Worm (Caenorhabditis elegans) whole organism, L2 larva: ENCODE results near the gene H03A11.2.

ENCODE experiments used
- F13H6.1 ChIP-seq: sonication (generic microtip); optimal IDR thresholded peaks from 2 replicates; lab custom pipeline; 2016; ENCODE audit warnings: missing genetic modification characterization, missing compliant biosample characterization
- R02D3.7 ChIP-seq: fragments of 150-350 bp; optimal IDR thresholded peaks from 2 replicates; lab custom pipeline; 2014; ENCODE audit warnings: missing biosample characterization, missing genetic modification characterization
- ZK546.5 ChIP-seq: sonication (generic microtip); optimal IDR thresholded peaks from 2 replicates; lab custom pipeline; 2017; ENCODE audit warnings: missing biosample characterization, missing genetic modification characterization
- alr-1 ChIP-seq: fragments of 150-350 bp; optimal IDR thresholded peaks from 2 replicates; lab custom pipeline; 2014; ENCODE audit warnings: missing biosample characterization, missing genetic modification characterization
- aly-2 ChIP-seq: fragments of 150-350 bp; optimal IDR thresholded peaks from 2 replicates; lab custom pipeline; 2014; ENCODE audit warnings: missing biosample characterization, missing genetic modification characterization
- ama-1 ChIP-seq: fragments of 150-350 bp; optimal IDR thresholded peaks from 2 replicates; lab custom pipeline; 2018; ENCODE audit warnings: inconsistent platforms
- blmp-1 ChIP-seq: sonication (generic microtip); optimal IDR thresholded peaks from 2 replicates; lab custom pipeline; 2017; ENCODE audit warnings: missing genetic modification characterization, mild to moderate bottlenecking, missing compliant biosample characterization, antibody characterized with exemption, moderate library complexity; ENCODE audit not compliant: insufficient read depth
- ceh-82 ChIP-seq: fragments of 150-350 bp; optimal IDR thresholded peaks from 2 replicates; lab custom pipeline; 2014; ENCODE audit warnings: missing biosample characterization, missing genetic modification characterization
- crh-2 ChIP-seq: sonication (generic microtip); optimal IDR thresholded peaks from 2 replicates; lab custom pipeline; 2017; ENCODE audit warnings: missing biosample characterization, missing genetic modification characterization
- egl-27 ChIP-seq: sonication (generic microtip); optimal IDR thresholded peaks from 3 replicates; lab custom pipeline; 2017; ENCODE audit warnings: missing biosample characterization, missing genetic modification reagents, missing genetic modification characterization
- elt-1 ChIP-seq: fragments of 150-350 bp; optimal IDR thresholded peaks from 2 replicates; lab custom pipeline; 2014; ENCODE audit warnings: missing biosample characterization, missing genetic modification characterization
- fos-1 ChIP-seq: fragments of 150-350 bp; optimal IDR thresholded peaks from 2 replicates; lab custom pipeline; 2014; ENCODE audit warnings: missing biosample characterization, missing genetic modification characterization
- lin-11 ChIP-seq: fragments of 150-350 bp; sonication (generic microtip); optimal IDR thresholded peaks from 2 replicates; lab custom pipeline; 2014; ENCODE audit warnings: missing biosample characterization, missing genetic modification characterization, inconsistent platforms, mixed read lengths
- lin-13 ChIP-seq: fragments of 150-350 bp; optimal IDR thresholded peaks from 2 replicates; lab custom pipeline; 2014; ENCODE audit warnings: missing biosample characterization, missing genetic modification reagents, missing genetic modification characterization
- lin-39 ChIP-seq: fragments of 150-350 bp; optimal IDR thresholded peaks from 2 replicates; lab custom pipeline; 2014; ENCODE audit warnings: missing biosample characterization, missing genetic modification reagents, missing genetic modification characterization
- lsy-2 ChIP-seq, 2 experiments: fragments of 150-350 bp in 1 of 2; sonication (generic microtip) in 1 of 2; optimal IDR thresholded peaks; 2 replicates each; lab custom pipeline; 2014 to 2017; ENCODE audit warnings: missing biosample characterization in 2 of 2, missing genetic modification characterization in 2 of 2
- mab-5 ChIP-seq: fragments of 150-350 bp; optimal IDR thresholded peaks from 2 replicates; lab custom pipeline; 2014; ENCODE audit warnings: missing biosample characterization, missing genetic modification characterization
- mdl-1 ChIP-seq, 2 experiments: fragments of 150-350 bp in 1 of 2; sonication (generic microtip) in 1 of 2; optimal IDR thresholded peaks; 2 replicates each; lab custom pipeline; 2017; ENCODE audit warnings: missing biosample characterization in 2 of 2, missing genetic modification characterization in 2 of 2
- nhr-11 ChIP-seq: fragments of 150-350 bp; optimal IDR thresholded peaks from 2 replicates; lab custom pipeline; 2014; ENCODE audit warnings: missing biosample characterization, missing genetic modification characterization
- nhr-12 ChIP-seq: fragments of 150-350 bp; optimal IDR thresholded peaks from 2 replicates; lab custom pipeline; 2014; ENCODE audit warnings: missing biosample characterization, missing genetic modification characterization
- nhr-129 ChIP-seq: fragments of 150-350 bp; optimal IDR thresholded peaks from 2 replicates; lab custom pipeline; 2014; ENCODE audit warnings: missing biosample characterization, missing genetic modification characterization
- nhr-23 ChIP-seq: fragments of 150-350 bp; optimal IDR thresholded peaks from 2 replicates; lab custom pipeline; 2014; ENCODE audit warnings: missing biosample characterization, missing genetic modification reagents, missing genetic modification characterization
- nhr-25 ChIP-seq: fragments of 150-350 bp; sonication (generic microtip); optimal IDR thresholded peaks from 3 replicates; lab custom pipeline; 2014; ENCODE audit warnings: missing biosample characterization, missing genetic modification characterization
- nhr-6 ChIP-seq: fragments of 150-350 bp; optimal IDR thresholded peaks from 2 replicates; lab custom pipeline; 2014; ENCODE audit warnings: missing biosample characterization, missing genetic modification characterization
- peb-1 ChIP-seq: fragments of 150-350 bp; optimal IDR thresholded peaks from 2 replicates; lab custom pipeline; 2014; ENCODE audit warnings: missing biosample characterization, missing genetic modification characterization
- sma-3 ChIP-seq: sonication (generic microtip); optimal IDR thresholded peaks from 2 replicates; lab custom pipeline; 2016; ENCODE audit warnings: missing genetic modification reagents, missing genetic modification characterization, missing compliant biosample characterization
- sma-9 ChIP-seq, 2 experiments: fragments of 150-350 bp in 1 of 2; sonication (generic microtip) in 1 of 2; optimal IDR thresholded peaks; 2 replicates each; lab custom pipeline; 2014 to 2016; ENCODE audit warnings: missing genetic modification characterization in 2 of 2, mild to moderate bottlenecking in 1 of 2, missing biosample characterization in 1 of 2, missing compliant biosample characterization in 1 of 2, missing genetic modification reagents in 1 of 2, moderate library complexity in 1 of 2
- snpc-4 ChIP-seq: fragments of 150-350 bp; optimal IDR thresholded peaks from 2 replicates; lab custom pipeline; 2014; ENCODE audit warnings: missing biosample characterization, missing genetic modification characterization
- unc-39 ChIP-seq: fragments of 150-350 bp; optimal IDR thresholded peaks from 2 replicates; lab custom pipeline; 2014; ENCODE audit warnings: missing biosample characterization, missing genetic modification characterization
- unc-55 ChIP-seq: fragments of 150-350 bp; sonication (generic microtip); optimal IDR thresholded peaks from 3 replicates; lab custom pipeline; 2014; ENCODE audit warnings: missing biosample characterization, missing genetic modification reagents, missing genetic modification characterization
- unc-62 ChIP-seq: fragments of 150-350 bp; optimal IDR thresholded peaks from 2 replicates; lab custom pipeline; 2014; ENCODE audit warnings: missing biosample characterization, missing genetic modification reagents, missing genetic modification characterization
- zag-1 ChIP-seq: fragments of 150-350 bp; optimal IDR thresholded peaks from 2 replicates; lab custom pipeline; 2014; ENCODE audit warnings: missing biosample characterization, missing genetic modification characterization
- ztf-11 ChIP-seq: sonication (generic microtip); optimal IDR thresholded peaks from 2 replicates; lab custom pipeline; 2017; ENCODE audit warnings: missing biosample characterization, missing genetic modification characterization
- ztf-4 ChIP-seq: fragments of 150-350 bp; optimal IDR thresholded peaks from 2 replicates; lab custom pipeline; 2014; ENCODE audit warnings: missing biosample characterization, missing genetic modification characterization

Gene H03A11.2

ce11 chrX:15200720-15201119, 29.7 kb downstream of the H03A11.2 start (continued):
- TF ChIP-seq zag-1 (tag; lab: Kevin White, UChicago) (no peak), aly-2 (no peak), ztf-11 (no peak), mab-5 (tag; lab: Kevin White, UChicago) (no peak), lin-13 (GFP tag; lab: Kevin White, UChicago) (peak; percentile 25), snpc-4 (tag; lab: Kevin White, UChicago) (no peak), nhr-12 (tag; lab: Kevin White, UChicago) (no peak), nhr-23 (no peak), nhr-25 (tag; lab: Kevin White, UChicago) (no peak), mdl-1 (tag; optimal IDR thresholded peaks at IDR 0.05; lab: Kevin White, UChicago) (no peak), lin-11 (peak; percentile 32), sma-3 (GFP tag; lab: Kevin White, UChicago) (peak; percentile 66), nhr-6 (tag; lab: Kevin White, UChicago) (no peak), lin-39 (no peak), sma-9 (GFP tag; optimal IDR thresholded peaks at IDR 0.05; lab: Kevin White, UChicago) (peak; percentile 75), sma-9 (tag; optimal IDR thresholded peaks at IDR 0.05; lab: Kevin White, UChicago) (no peak), F13H6.1 (tag; lab: Kevin White, UChicago) (peak; percentile 39)
- TF ChIP-seq, all 48 proteins: peak for 16

- TF ChIP-seq zag-1 (tag; lab: Kevin White, UChicago): no peak
- TF ChIP-seq nhr-11 (tag; lab: Kevin White, UChicago): no peak
- no peak for TF ChIP-seq nhr-6 (tag; lab: Kevin White, UChicago)
- no peak for TF ChIP-seq alr-1 (tag; lab: Kevin White, UChicago)
- no peak for TF ChIP-seq ztf-4 (tag; lab: Kevin White, UChicago)
- no peak for TF ChIP-seq sma-3 (GFP tag; lab: Kevin White, UChicago)
- no peak for TF ChIP-seq nhr-12 (tag; lab: Kevin White, UChicago)
- no peak for TF ChIP-seq ama-1 (lab: Kevin White, UChicago)
- no peak for TF ChIP-seq nhr-129 (tag; lab: Kevin White, UChicago)
- TF ChIP-seq unc-39: no peak
- no peak for TF ChIP-seq unc-62 (GFP tag; lab: Kevin White, UChicago)
- no peak for TF ChIP-seq fos-1
- no peak for TF ChIP-seq egl-27 (tag; lab: Kevin White, UChicago)
- TF ChIP-seq nhr-23: no peak
- TF ChIP-seq blmp-1: no peak
- TF ChIP-seq mab-5 (tag; lab: Kevin White, UChicago): no peak
- TF ChIP-seq, all 48 proteins: peak for 0
These were observed 30.3 kb downstream of the H03A11.2 start for ce11 chrX:15200146-15200545.

DNA sequence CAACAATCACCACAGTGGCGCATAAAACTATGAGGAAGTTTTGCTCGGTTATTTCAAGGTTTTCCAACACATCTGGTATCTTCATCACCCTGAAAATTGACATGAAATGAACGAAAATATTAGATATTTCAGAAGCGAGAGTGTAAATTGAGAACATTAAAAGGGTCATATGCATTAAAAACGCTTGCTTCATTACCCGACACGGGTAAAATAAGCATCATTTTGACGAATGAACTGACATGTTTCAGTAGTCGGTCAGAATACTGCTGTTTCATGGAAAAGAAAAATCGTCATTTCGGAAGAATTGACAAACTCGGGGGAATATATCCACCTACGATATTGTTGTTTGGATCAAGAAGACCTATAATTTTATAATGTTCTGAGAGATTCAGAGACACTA, 31.4 kb downstream of the H03A11.2 start, which contains the start of gene snt-7:
Gene snt-7, minus strand, starts transcription at position 101 of the 400 bp plus-strand sequence.
- TF ChIP-seq snpc-4 (tag; lab: Kevin White, UChicago) (no peak), sma-9 (GFP tag; optimal IDR thresholded peaks at IDR 0.05; lab: Kevin White, UChicago) (no peak), sma-9 (tag; optimal IDR thresholded peaks at IDR 0.05; lab: Kevin White, UChicago) (no peak), unc-55 (GFP tag; lab: Kevin White, UChicago) (no peak), peb-1 (tag; lab: Kevin White, UChicago) (no peak), lin-11 (no peak)

DNA sequence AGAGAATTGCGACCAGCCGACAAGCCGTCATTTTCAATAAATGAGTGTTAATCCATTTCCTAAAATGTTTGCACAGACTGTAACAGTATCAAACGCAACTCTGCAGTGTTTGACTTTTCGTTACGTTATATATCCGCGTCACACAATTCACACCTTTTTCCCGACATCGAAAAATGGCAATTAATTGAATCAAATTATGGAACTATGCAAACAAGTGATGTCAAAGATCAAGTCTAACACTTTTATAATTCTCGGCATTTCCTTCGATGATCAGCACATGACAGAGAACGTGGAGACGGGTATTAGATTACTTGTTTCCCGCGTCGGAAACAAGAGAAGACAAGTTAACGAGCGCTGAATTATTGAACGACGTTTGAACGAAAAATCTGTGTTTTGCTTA, 36.2 kb downstream of the H03A11.2 start, which contains the start of gene phat-6:
Gene phat-6, minus strand, starts transcription at position 101 of the 400 bp plus-strand sequence.
- TF ChIP-seq sma-9 (GFP tag; optimal IDR thresholded peaks at IDR 0.05; lab: Kevin White, UChicago) (peak; percentile 22), sma-9 (tag; optimal IDR thresholded peaks at IDR 0.05; lab: Kevin White, UChicago) (no peak), lin-39 (no peak)
- TF ChIP-seq, all 48 proteins: peak for 1

DNA sequence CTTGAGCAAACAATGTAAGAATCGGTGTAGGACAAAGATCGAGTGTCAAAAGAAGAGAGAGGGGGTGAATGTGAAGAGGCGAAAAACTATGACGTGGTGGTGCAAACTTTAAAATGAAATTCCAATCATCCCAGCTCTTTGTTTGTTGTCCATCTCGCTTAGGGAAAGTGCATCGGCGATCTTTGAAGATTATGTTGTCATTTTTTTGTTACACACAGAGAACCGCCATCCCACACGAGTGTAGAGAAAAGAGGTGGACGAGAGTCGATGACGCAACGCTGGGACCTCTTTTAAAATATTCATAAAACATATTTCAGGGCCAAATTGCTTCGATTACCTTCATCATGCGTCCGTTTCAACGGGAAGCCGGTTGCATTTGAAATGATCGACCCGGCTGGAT, 39.1 kb downstream of the H03A11.2 start:
- TF ChIP-seq crh-2 (peak; percentile 14), unc-55 (GFP tag; lab: Kevin White, UChicago) (peak; percentile 61), F13H6.1 (tag; lab: Kevin White, UChicago) (peak; percentile 11), sma-9 (GFP tag; optimal IDR thresholded peaks at IDR 0.05; lab: Kevin White, UChicago) (peak; percentile 8), sma-9 (tag; optimal IDR thresholded peaks at IDR 0.05; lab: Kevin White, UChicago) (no peak), lin-13 (GFP tag; lab: Kevin White, UChicago) (no peak)
- TF ChIP-seq, all 48 proteins: peak for 4

DNA sequence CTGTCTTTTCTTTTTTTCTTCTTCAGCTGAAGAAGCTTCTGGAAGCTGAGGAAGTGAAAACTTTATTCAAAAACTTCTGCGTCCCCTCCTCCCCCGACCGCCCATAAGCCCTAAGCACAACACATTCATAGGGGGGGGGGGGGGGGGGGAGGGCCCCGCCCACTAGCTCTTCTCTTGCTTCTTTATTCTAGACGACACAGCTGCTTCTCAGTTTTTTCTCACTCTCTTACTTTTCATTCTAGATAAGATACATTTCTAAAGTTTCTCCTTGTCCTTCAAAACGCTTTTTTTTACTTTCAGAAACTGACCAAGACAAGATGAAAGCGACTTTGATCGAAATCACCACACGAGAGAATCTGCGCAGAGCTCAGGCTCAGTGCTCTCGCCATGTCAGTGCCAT, 40.6 kb downstream of the H03A11.2 start, which contains the start of gene T10B10.4:
Gene T10B10.4, plus strand, starts transcription at position 301 of the 400 bp plus-strand sequence.
- TF ChIP-seq ama-1 (lab: Kevin White, UChicago) (no peak), R02D3.7 (tag; lab: Kevin White, UChicago) (no peak), ceh-82 (tag; lab: Kevin White, UChicago) (no peak), sma-9 (GFP tag; optimal IDR thresholded peaks at IDR 0.05; lab: Kevin White, UChicago) (no peak), sma-9 (tag; optimal IDR thresholded peaks at IDR 0.05; lab: Kevin White, UChicago) (no peak), lsy-2 (tag; optimal IDR thresholded peaks at IDR 0.05; lab: Kevin White, UChicago) (no peak), elt-1 (tag; lab: Kevin White, UChicago) (no peak), sma-3 (GFP tag; lab: Kevin White, UChicago) (no peak), nhr-11 (tag; lab: Kevin White, UChicago) (no peak), ZK546.5 (tag; lab: Kevin White, UChicago) (no peak), mab-5 (tag; lab: Kevin White, UChicago) (no peak)
